Fruit fly (Drosophila melanogaster): Measurements from ENCODE around the gene Ssl1.

The Ssl1 gene

DNA sequence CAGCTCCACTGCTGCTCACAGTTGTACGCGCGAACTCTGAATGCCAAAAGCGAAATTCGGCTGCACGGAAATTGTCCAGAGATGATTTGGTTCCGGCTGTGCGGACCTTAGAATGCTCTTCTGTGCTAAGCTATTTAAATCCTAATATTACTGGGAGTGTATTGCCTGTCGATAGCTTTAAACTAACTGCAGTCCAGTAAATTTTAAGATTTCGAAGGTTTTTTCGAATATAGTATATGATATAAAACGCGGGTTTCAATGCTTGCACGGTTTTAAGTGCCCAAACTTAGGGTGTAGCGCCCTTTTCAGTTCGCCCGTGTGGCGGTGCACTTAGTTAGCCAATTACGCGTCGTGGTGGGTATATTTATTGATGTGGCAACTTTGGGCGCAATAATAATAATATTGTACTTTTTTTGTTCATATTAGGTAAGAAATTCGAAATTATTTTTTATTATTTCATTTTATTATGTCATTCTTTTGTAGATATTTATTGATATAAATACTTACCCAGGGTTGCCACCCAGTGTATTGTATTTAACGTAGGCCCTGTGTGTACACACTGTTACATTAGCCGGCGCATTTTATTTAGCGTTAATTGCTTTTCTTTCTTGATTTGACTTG, at the start of gene Ssl1, which contains the start of gene Chro (continued):
- TF ChIP-seq Fer3 (tag; optimal IDR thresholded peaks at IDR 0.05), result peak; percentile 100
- TF ChIP-seq Sry-δ (GFP tag; optimal IDR thresholded peaks at IDR 0.05), result peak; percentile 89
- peak; percentile 99 for TF ChIP-seq Ravus (GFP tag; IDR thresholded peaks at IDR 0.05)
- peak; percentile 100 for TF ChIP-seq slou (GFP tag; optimal IDR thresholded peaks at IDR 0.05)
- TF ChIP-seq ci (GFP tag; IDR thresholded peaks at IDR 0.05), result peak; percentile 100
- no peak for TF ChIP-seq inv (GFP tag; IDR thresholded peaks at IDR 0.05; ENCODE audit: partially characterized antibody)
- peak; percentile 100 for TF ChIP-seq CG17829 (tag; optimal IDR thresholded peaks at IDR 0.05)
- TF ChIP-seq esg (GFP tag; conservative IDR thresholded peaks at IDR 0.05), result peak; percentile 100
- peak; percentile 100 for TF ChIP-seq Dad (GFP tag; optimal IDR thresholded peaks at IDR 0.05)
- peak; percentile 100 for TF ChIP-seq Max (GFP tag; optimal IDR thresholded peaks at IDR 0.05)
- peak; percentile 99 for TF ChIP-seq fd3F (GFP tag; optimal IDR thresholded peaks at IDR 0.05)
- TF ChIP-seq chm (GFP tag; IDR thresholded peaks at IDR 0.05), result peak; percentile 100
- TF ChIP-seq bsh (GFP tag; optimal IDR thresholded peaks at IDR 0.05), result peak; percentile 99 to 100
- TF ChIP-seq D (optimal IDR thresholded peaks at IDR 0.05), result no peak
- TF ChIP-seq D (GFP tag; optimal IDR thresholded peaks at IDR 0.05), result peak; percentile 100
- peak; percentile 100 for TF ChIP-seq CG11247 (GFP tag; IDR thresholded peaks at IDR 0.05)
- peak; percentile 100 for TF ChIP-seq CG12219 (GFP tag; optimal IDR thresholded peaks at IDR 0.05)
- peak; percentile 100 for TF ChIP-seq sima (GFP tag; optimal IDR thresholded peaks at IDR 0.05)
- TF ChIP-seq z (GFP tag; IDR thresholded peaks at IDR 0.05), result peak; percentile 89
- peak; percentile 100 for TF ChIP-seq zfh2 (GFP tag; optimal IDR thresholded peaks at IDR 0.05)
- TF ChIP-seq Jarid2 (GFP tag; optimal IDR thresholded peaks at IDR 0.05), result peak; percentile 98
- peak; percentile 100 for TF ChIP-seq CG10565 (GFP tag; optimal IDR thresholded peaks at IDR 0.05)
- peak; percentile 97 for TF ChIP-seq wek (GFP tag; optimal IDR thresholded peaks at IDR 0.05)
- TF ChIP-seq Sin3A (optimal IDR thresholded peaks at IDR 0.05), result peak; percentile 73
- peak; percentile 100 for TF ChIP-seq crc (GFP tag; optimal IDR thresholded peaks at IDR 0.05)
- no peak for TF ChIP-seq chinmo (GFP tag; IDR thresholded peaks at IDR 0.05; ENCODE audit: partially characterized antibody)
- peak; percentile 40 for TF ChIP-seq yki (optimal IDR thresholded peaks at IDR 0.05)
- TF ChIP-seq fru (optimal IDR thresholded peaks at IDR 0.05), result no peak
- TF ChIP-seq Aef1 (GFP tag; IDR thresholded peaks at IDR 0.05), result peak; percentile 100
- TF ChIP-seq CG33213 (GFP tag; optimal IDR thresholded peaks at IDR 0.05), result peak; percentile 100
- peak in 1 of 2 experiments; percentile 90 for TF ChIP-seq Dfd (GFP tag; optimal IDR thresholded peaks at IDR 0.05)
- TF ChIP-seq Dll (GFP tag; IDR thresholded peaks at IDR 0.05; ENCODE audit: partially characterized antibody), result no peak; the same call in 3 of the 4 replicates
- peak; percentile 100 for TF ChIP-seq CG18262 (tag; optimal IDR thresholded peaks at IDR 0.05)
- TF ChIP-seq CG7556 (GFP tag; optimal IDR thresholded peaks at IDR 0.05), result peak; percentile 100
- peak; percentile 99 for TF ChIP-seq CG13123 (GFP tag; optimal IDR thresholded peaks at IDR 0.05)
- peak; percentile 95 for TF ChIP-seq CG15073 (GFP tag; optimal IDR thresholded peaks at IDR 0.05)
- TF ChIP-seq twi (tag; optimal IDR thresholded peaks at IDR 0.05), result peak; percentile 99
- peak; percentile 96 for TF ChIP-seq CG6654 (GFP tag; optimal IDR thresholded peaks at IDR 0.05)
- peak; percentile 100 for TF ChIP-seq sens-2 (GFP tag; IDR thresholded peaks at IDR 0.05)
- peak; percentile 92 for TF ChIP-seq CG15479 (GFP tag; optimal IDR thresholded peaks at IDR 0.05)
- peak; percentile 99 for TF ChIP-seq CG9215 (GFP tag; IDR thresholded peaks at IDR 0.05)
- no peak for TF ChIP-seq CG7963 (GFP tag; IDR thresholded peaks at IDR 0.05; ENCODE audit: partially characterized antibody)
- no peak for TF ChIP-seq CG8478 (optimal IDR thresholded peaks at IDR 0.05)
- peak; percentile 99 for TF ChIP-seq sr (GFP tag; IDR thresholded peaks at IDR 0.05)
- peak; percentile 100 for TF ChIP-seq CG18476 (GFP tag; optimal IDR thresholded peaks at IDR 0.05)
- TF ChIP-seq CG7372 (GFP tag; IDR thresholded peaks at IDR 0.05), result peak; percentile 100
- TF ChIP-seq E2f2 (GFP tag; IDR thresholded peaks at IDR 0.05), result peak; percentile 96
- peak; percentile 100 for TF ChIP-seq Pdp1 (GFP tag; optimal IDR thresholded peaks at IDR 0.05)
- TF ChIP-seq CG17612 (GFP tag; IDR thresholded peaks at IDR 0.05), result peak; percentile 99
- peak; percentile 100 for TF ChIP-seq phol (tag; optimal IDR thresholded peaks at IDR 0.05)
- TF ChIP-seq CG1647 (GFP tag; optimal IDR thresholded peaks at IDR 0.05), result peak; percentile 100
- TF ChIP-seq CG9932 (GFP tag; IDR thresholded peaks at IDR 0.05), result peak; percentile 100
